Worm (Caenorhabditis elegans): ENCODE data around the gene Y94H6A.10.

ce11 chrIV:2736575-2736974, 26.1 kb upstream of the Y94H6A.10 start:
- TF ChIP-seq hmg-11 (tag; optimal IDR thresholded peaks at IDR 0.05) (no peak), ceh-82 (tag; optimal IDR thresholded peaks at IDR 0.05) (no peak), nfya-1 (tag; optimal IDR thresholded peaks at IDR 0.05; ENCODE audit: insufficient read depth) (no peak), fos-1 (tag; optimal IDR thresholded peaks at IDR 0.05) (no peak), mdl-1 (tag; optimal IDR thresholded peaks at IDR 0.05) (no peak), nhr-28 (tag; optimal IDR thresholded peaks at IDR 0.05) (no peak), nhr-67 (tag; optimal IDR thresholded peaks at IDR 0.05) (no peak), lin-15B (tag; optimal IDR thresholded peaks at IDR 0.05) (no peak)

All from whole organism, L3 larva.